Worm (Caenorhabditis elegans) whole organism, L4/young adult: ENCODE results near the gene Y32H12A.7.

ENCODE experiments used
- W03F9.2 ChIP-seq: fragments of 150-350 bp; optimal IDR thresholded peaks from 2 replicates; lab custom pipeline; 2014; ENCODE audit warnings: missing biosample characterization, missing genetic modification characterization
- dao-5 ChIP-seq: sonication (generic microtip); optimal IDR thresholded peaks from 2 replicates; lab custom pipeline; 2016; ENCODE audit warnings: missing genotype, missing genetic modification characterization, moderate library complexity, missing compliant biosample characterization
- him-1 ChIP-seq: sonication (generic microtip); optimal IDR thresholded peaks from 2 replicates; lab custom pipeline; 2016; ENCODE audit warnings: missing genotype, missing genetic modification reagents, missing genetic modification characterization, missing compliant biosample characterization

- no peak for TF ChIP-seq him-1 (tag; lab: Kevin White, UChicago)
- no peak for TF ChIP-seq W03F9.2 (tag; lab: Kevin White, UChicago)
- TF ChIP-seq dao-5 (tag; lab: Kevin White, UChicago), result no peak
These were observed 10.1 kb downstream of the Y32H12A.7 start for ce11 chrIII:5375001-5375532.
